Fruit fly (Drosophila melanogaster) whole organism, embryonic: ENCODE measurements around the gene mEFG1.

Source experiments
- Abd-B ChIP-seq: fragments of 200-800 bp; sonication (Bioruptor generic); optimal IDR thresholded peaks from 2 replicates; lab custom pipeline; 2018; ENCODE audit warnings: missing biosample characterization, mild to moderate bottlenecking, missing genetic modification characterization, moderate library complexity
- CG10462 ChIP-seq: fragments of 200-800 bp; sonication (Bioruptor generic); optimal IDR thresholded peaks from 2 replicates; lab custom pipeline; 2016; ENCODE audit warnings: missing biosample characterization, missing genetic modification characterization
- CG10959 ChIP-seq: fragments of 200-800 bp; sonication (Bioruptor generic); IDR thresholded peaks from 2 replicates; pipeline ENCODE4 v1.3.6; 2022; ENCODE audit warnings: missing biosample characterization, missing genetic modification characterization
- CG11247 ChIP-seq: fragments of 200-800 bp; sonication (Bioruptor generic); IDR thresholded peaks from 2 replicates; pipeline ENCODE4 v1.3.6; 2022; ENCODE audit warnings: missing biosample characterization, missing genetic modification characterization
- CG11695 ChIP-seq: fragments of 200-800 bp; sonication (Bioruptor generic); IDR thresholded peaks from 3 replicates; pipeline ENCODE4 v1.3.6; 2022; ENCODE audit warnings: missing biosample characterization, missing genetic modification characterization
- CG13775 ChIP-seq: fragments of 200-800 bp; sonication (Bioruptor generic); optimal IDR thresholded peaks from 3 replicates; lab custom pipeline; 2017; ENCODE audit warnings: missing biosample characterization, mild to moderate bottlenecking, missing genetic modification characterization
- CG14014 ChIP-seq: fragments of 200-800 bp; sonication (Bioruptor generic); IDR thresholded peaks from 2 replicates; pipeline ENCODE4 v1.3.6; 2022; ENCODE audit warnings: missing biosample characterization, missing genetic modification characterization
- CG14441 ChIP-seq: fragments of 200-800 bp; sonication (Bioruptor generic); IDR thresholded peaks from 2 replicates; pipeline ENCODE4 v1.3.6; 2022; ENCODE audit warnings: missing biosample characterization, missing genetic modification characterization
- CG18764 ChIP-seq: fragments of 200-800 bp; sonication (Bioruptor generic); optimal IDR thresholded peaks from 3 replicates; lab custom pipeline; 2016; ENCODE audit warnings: missing biosample characterization, missing genetic modification characterization
- CG31365 ChIP-seq: fragments of 200-800 bp; sonication (Bioruptor generic); optimal IDR thresholded peaks from 2 replicates; lab custom pipeline; 2018; ENCODE audit warnings: missing biosample characterization, mild to moderate bottlenecking, missing genetic modification characterization
- CG3163 ChIP-seq: fragments of 200-800 bp; sonication (Bioruptor generic); optimal IDR thresholded peaks from 3 replicates; lab custom pipeline; 2016; ENCODE audit warnings: missing biosample characterization, missing genetic modification characterization
- CG34422 ChIP-seq: fragments of 200-800 bp; sonication (Bioruptor generic); IDR thresholded peaks from 3 replicates; pipeline ENCODE4 v1.3.6; 2022; ENCODE audit warnings: missing biosample characterization, missing genetic modification characterization
- CG4282 ChIP-seq: fragments of 200-800 bp; sonication (Bioruptor generic); optimal IDR thresholded peaks from 2 replicates; lab custom pipeline; 2016; ENCODE audit warnings: missing biosample characterization, missing genetic modification characterization
- CG4404 ChIP-seq: fragments of 200-800 bp; sonication (Bioruptor generic); IDR thresholded peaks from 2 replicates; pipeline ENCODE4 v1.3.6; 2022; ENCODE audit warnings: missing biosample characterization, missing genetic modification characterization
- CG4424 ChIP-seq: fragments of 200-800 bp; sonication (Bioruptor generic); optimal IDR thresholded peaks from 3 replicates; lab custom pipeline; 2016; ENCODE audit warnings: missing biosample characterization, missing genetic modification characterization
- CG4617 ChIP-seq: fragments of 200-800 bp; sonication (Bioruptor generic); optimal IDR thresholded peaks from 3 replicates; lab custom pipeline; 2016; ENCODE audit warnings: missing biosample characterization, missing genetic modification characterization, borderline replicate concordance
- CG6854 ChIP-seq: fragments of 200-800 bp; sonication (Bioruptor generic); optimal IDR thresholded peaks from 3 replicates; lab custom pipeline; 2017; ENCODE audit warnings: missing biosample characterization, mild to moderate bottlenecking, missing genetic modification characterization
- CG7963 ChIP-seq: fragments of 200-800 bp; sonication (Bioruptor generic); IDR thresholded peaks from 3 replicates; pipeline ENCODE4 v1.3.6; 2022; ENCODE audit warnings: missing biosample characterization, missing genetic modification characterization; ENCODE audit not compliant: partially characterized antibody
- CG9876 ChIP-seq: fragments of 200-800 bp; sonication (Bioruptor generic); optimal IDR thresholded peaks from 2 replicates; lab custom pipeline; 2016; ENCODE audit warnings: missing biosample characterization, missing genetic modification characterization
- Deaf1 ChIP-seq: fragments of 200-800 bp; optimal IDR thresholded peaks from 3 replicates; lab custom pipeline; 2019; ENCODE audit warnings: missing biosample characterization, mild to moderate bottlenecking, missing genetic modification characterization, moderate library complexity
- Dll ChIP-seq: fragments of 200-800 bp; sonication (Bioruptor generic); IDR thresholded peaks from 4 replicates; pipeline ENCODE4 v1.3.6; 2022; ENCODE audit warnings: missing biosample characterization, missing genetic modification characterization; ENCODE audit not compliant: partially characterized antibody
- H15 ChIP-seq: fragments of 200-800 bp; sonication (Bioruptor generic); IDR thresholded peaks from 3 replicates; pipeline ENCODE4 v1.3.6; 2022; ENCODE audit warnings: missing biosample characterization, missing genetic modification characterization
- Hmx ChIP-seq: fragments of 200-800 bp; sonication (Bioruptor generic); optimal IDR thresholded peaks from 2 replicates; lab custom pipeline; 2016; ENCODE audit warnings: missing biosample characterization, missing genetic modification characterization
- Hr39 ChIP-seq: fragments of >200 bp; optimal IDR thresholded peaks from 2 replicates; lab custom pipeline; 2017
- Kr ChIP-seq: fragments of 200-800 bp; sonication (Bioruptor generic); optimal IDR thresholded peaks from 2 replicates; lab custom pipeline; 2017; ENCODE audit warnings: missing biosample characterization, mild to moderate bottlenecking, missing genetic modification characterization
- Lhr ChIP-seq: fragments of 200-800 bp; sonication (Bioruptor generic); optimal IDR thresholded peaks from 3 replicates; lab custom pipeline; 2017; ENCODE audit warnings: mild to moderate bottlenecking, missing biosample characterization, missing genetic modification reagents, missing genetic modification characterization
- NFAT ChIP-seq: fragments of 200-800 bp; sonication (Bioruptor generic); IDR thresholded peaks from 2 replicates; pipeline ENCODE4 v1.3.6; 2022; ENCODE audit warnings: missing biosample characterization, missing genetic modification characterization
- Six4 ChIP-seq: fragments of 200-800 bp; sonication (Bioruptor generic); optimal IDR thresholded peaks from 2 replicates; lab custom pipeline; 2016; ENCODE audit warnings: missing biosample characterization, missing genetic modification characterization
- YL-1 ChIP-seq: fragments of 200-800 bp; sonication (Bioruptor generic); optimal IDR thresholded peaks from 3 replicates; lab custom pipeline; 2017; ENCODE audit warnings: missing biosample characterization, mild to moderate bottlenecking, missing genetic modification characterization
- ab ChIP-seq: fragments of 200-800 bp; sonication (Bioruptor generic); optimal IDR thresholded peaks from 2 replicates; lab custom pipeline; 2016; ENCODE audit warnings: missing biosample characterization, missing genetic modification characterization
- aop ChIP-seq: fragments of 200-800 bp; sonication (Bioruptor generic); IDR thresholded peaks from 2 replicates; pipeline ENCODE4 v1.3.6; 2022; ENCODE audit warnings: missing biosample characterization, missing genetic modification characterization
- crc ChIP-seq: fragments of 200-800 bp; sonication (Bioruptor generic); optimal IDR thresholded peaks from 2 replicates; lab custom pipeline; 2016; ENCODE audit warnings: missing biosample characterization, missing genetic modification characterization
- da ChIP-seq: fragments of 200-800 bp; sonication (Bioruptor generic); optimal IDR thresholded peaks from 2 replicates; lab custom pipeline; 2016; ENCODE audit warnings: missing biosample characterization, missing genetic modification characterization
- esg ChIP-seq: fragments of 200-800 bp; sonication (Bioruptor generic); conservative IDR thresholded peaks from 2 replicates; pipeline ENCODE4 v1.3.6; 2022; ENCODE audit warnings: missing biosample characterization, missing genetic modification characterization
- gcm2 ChIP-seq: fragments of 200-800 bp; sonication (Bioruptor generic); optimal IDR thresholded peaks from 2 replicates; lab custom pipeline; 2016; ENCODE audit warnings: missing biosample characterization, missing genetic modification characterization
- grn ChIP-seq: fragments of 200-800 bp; sonication (Bioruptor generic); optimal IDR thresholded peaks from 3 replicates; lab custom pipeline; 2017; ENCODE audit warnings: missing biosample characterization, missing genetic modification characterization
- oc ChIP-seq: fragments of 200-800 bp; sonication (Bioruptor generic); optimal IDR thresholded peaks from 2 replicates; lab custom pipeline; 2018; ENCODE audit warnings: missing biosample characterization, mild to moderate bottlenecking, missing genetic modification characterization, moderate library complexity
- p53 ChIP-seq: fragments of 200-800 bp; sonication (Bioruptor generic); optimal IDR thresholded peaks from 2 replicates; lab custom pipeline; 2016; ENCODE audit warnings: missing biosample characterization, missing genetic modification characterization
- psq ChIP-seq: fragments of 200-800 bp; sonication (Bioruptor generic); optimal IDR thresholded peaks from 2 replicates; lab custom pipeline; 2017; ENCODE audit warnings: missing biosample characterization, missing genetic modification characterization
- repo ChIP-seq: fragments of 200-800 bp; sonication (Bioruptor generic); optimal IDR thresholded peaks from 2 replicates; lab custom pipeline; 2016; ENCODE audit warnings: missing biosample characterization, missing genetic modification characterization
- rib ChIP-seq: fragments of 200-800 bp; sonication (Bioruptor generic); IDR thresholded peaks from 2 replicates; pipeline ENCODE4 v1.3.6; 2022; ENCODE audit warnings: missing biosample characterization, missing genetic modification characterization
- scrt ChIP-seq: fragments of 200-800 bp; sonication (Bioruptor generic); optimal IDR thresholded peaks from 2 replicates; lab custom pipeline; 2018; ENCODE audit warnings: missing biosample characterization, mild to moderate bottlenecking, missing genetic modification characterization, moderate library complexity
- sens-2 ChIP-seq: fragments of 200-800 bp; sonication (Bioruptor generic); IDR thresholded peaks from 2 replicates; pipeline ENCODE4 v1.3.6; 2022; ENCODE audit warnings: missing biosample characterization, missing genetic modification characterization

The mEFG1 gene

dm6 chr2L:7194351-7195037 lies 28.4 kb downstream of the mEFG1 start, which contains the start of gene CG4497 (continued):
- TF ChIP-seq CG7963: peak; percentile 79; the same call in 2 of the 3 replicates
- peak; percentile 94 for TF ChIP-seq NFAT (GFP tag; lab: Robert Waterston, UW)
- peak; percentile 89 for TF ChIP-seq rib (GFP tag; lab: Robert Waterston, UW)
- TF ChIP-seq CG13775 (GFP tag; lab: Kevin White, UChicago): peak; percentile 97
- peak; percentile 79 for TF ChIP-seq CG10462 (GFP tag; lab: Kevin White, UChicago)
- peak; percentile 53 for TF ChIP-seq Lhr (GFP tag; lab: Kevin White, UChicago)
- peak; percentile 88 for TF ChIP-seq p53
- peak; percentile 81 for TF ChIP-seq Hmx (GFP tag; lab: Kevin White, UChicago)
- peak; percentile 40 for TF ChIP-seq CG6854
- TF ChIP-seq CG4404 (GFP tag; lab: Robert Waterston, UW): peak; percentile 98
- no peak for TF ChIP-seq Kr
- peak; percentile 96 for TF ChIP-seq CG4282
- TF ChIP-seq Dll (GFP tag; lab: Robert Waterston, UW): peak; percentile 69
- TF ChIP-seq oc (tag; lab: Kevin White, UChicago): peak; percentile 20
- peak; percentile 98 for TF ChIP-seq CG9876 (GFP tag; lab: Kevin White, UChicago)
- TF ChIP-seq CG10959 (GFP tag; lab: Robert Waterston, UW): peak; percentile 90
- TF ChIP-seq aop (GFP tag; lab: Robert Waterston, UW): peak; percentile 50; the same call in 1 of the 2 replicates
- TF ChIP-seq CG14441 (GFP tag; lab: Robert Waterston, UW): peak; percentile 96
- peak; percentile 91 for TF ChIP-seq da
- TF ChIP-seq esg (GFP tag; lab: Robert Waterston, UW): peak; percentile 95
- peak; percentile 93 for TF ChIP-seq repo (GFP tag; lab: Kevin White, UChicago)
- peak; percentile 86 for TF ChIP-seq Six4 (GFP tag; lab: Kevin White, UChicago)
- 0 out of 2 replicates have a peak, but pooled peaks have one; percentile 39 for TF ChIP-seq sens-2 (GFP tag; lab: Robert Waterston, UW)
- TF ChIP-seq Hr39: peak; percentile 54
- TF ChIP-seq CG18764 (GFP tag; lab: Kevin White, UChicago): peak; percentile 97
- TF ChIP-seq scrt (GFP tag; lab: Kevin White, UChicago): peak; percentile 54
- TF ChIP-seq ab (GFP tag; lab: Kevin White, UChicago): peak; percentile 94
- peak; percentile 57 for TF ChIP-seq Deaf1 (tag; lab: Kevin White, UChicago)
- peak; percentile 91 for TF ChIP-seq CG11247 (GFP tag; lab: Robert Waterston, UW)
- TF ChIP-seq CG4424 (GFP tag; lab: Kevin White, UChicago): peak; percentile 92
- peak; percentile 58 for TF ChIP-seq crc (GFP tag; lab: Kevin White, UChicago)
- peak; percentile 89 for TF ChIP-seq CG11695 (GFP tag; lab: Robert Waterston, UW)
- peak; percentile 92 for TF ChIP-seq CG4617 (GFP tag; lab: Kevin White, UChicago)
- TF ChIP-seq CG3163 (GFP tag; lab: Kevin White, UChicago): peak; percentile 85
- peak; percentile 94 for TF ChIP-seq H15 (GFP tag; lab: Robert Waterston, UW)
- peak; percentile 44 for TF ChIP-seq grn (GFP tag; lab: Kevin White, UChicago)
- peak; percentile 77 for TF ChIP-seq psq (GFP tag; lab: Kevin White, UChicago)
- TF ChIP-seq gcm2: peak; percentile 82
- peak; percentile 70 for TF ChIP-seq YL-1
- no peak for TF ChIP-seq CG31365
- TF ChIP-seq CG34422 (GFP tag; lab: Robert Waterston, UW): peak; percentile 95
- peak; percentile 93 for TF ChIP-seq CG14014
- TF ChIP-seq Abd-B (GFP tag; lab: Kevin White, UChicago): peak; percentile 95
